Fruit fly (Drosophila melanogaster): ENCODE results near the gene CG12204.
A peak's percentile ranks its signal among the peaks of the same experiment; 100 is the strongest.

CG12204 gene

dm6 chrX:19494830-19495610 lies 819 bp upstream of the CG12204 start, which contains the start of the genes ksh, CG14200 and Pfrx:
TSS of gene ksh (minus strand) at chrX:19494992.
TSS of gene CG14200 (plus strand) at chrX:19495505.
TSS of gene Pfrx (plus strand) at chrX:19495505.
- TF ChIP-seq CrebA (GFP tag; optimal IDR thresholded peaks at IDR 0.05; ENCODE audit: borderline replicate concordance) (no peak), Mio (GFP tag; optimal IDR thresholded peaks at IDR 0.05) (no peak), br (GFP tag; optimal IDR thresholded peaks at IDR 0.05) (no peak), Dif (GFP tag; optimal IDR thresholded peaks at IDR 0.05; ENCODE audit: partially characterized antibody) (no peak), Hr78 (GFP tag; optimal IDR thresholded peaks at IDR 0.05) (peak; percentile 47), GATAd (GFP tag; optimal IDR thresholded peaks at IDR 0.05) (no peak), Rel (GFP tag; optimal IDR thresholded peaks at IDR 0.05) (no peak), Rel (tag; optimal IDR thresholded peaks at IDR 0.05) (no peak), OdsH (GFP tag; optimal IDR thresholded peaks at IDR 0.05) (no peak), Sp1 (GFP tag; optimal IDR thresholded peaks at IDR 0.05) (no peak), foxo (GFP tag; optimal IDR thresholded peaks at IDR 0.05) (no peak), sv (GFP tag; optimal IDR thresholded peaks at IDR 0.05) (no peak), fru (GFP tag; optimal IDR thresholded peaks at IDR 0.05) (no peak), Myc (optimal IDR thresholded peaks at IDR 0.05) (no peak), sage (GFP tag; optimal IDR thresholded peaks at IDR 0.05) (no peak), Hnf4 (GFP tag; optimal IDR thresholded peaks at IDR 0.05) (no peak), jim (GFP tag; optimal IDR thresholded peaks at IDR 0.05) (no peak), HLH106 (tag; optimal IDR thresholded peaks at IDR 0.05) (peak; percentile 0), ey (GFP tag; optimal IDR thresholded peaks at IDR 0.05) (no peak), tai (GFP tag; optimal IDR thresholded peaks at IDR 0.05) (no peak), pan (optimal IDR thresholded peaks at IDR 0.05) (no peak), h (GFP tag; optimal IDR thresholded peaks at IDR 0.05) (no peak), N (GFP tag; optimal IDR thresholded peaks at IDR 0.05) (peak; percentile 86), lola (GFP tag; optimal IDR thresholded peaks at IDR 0.05) (peak; percentile 82), dl (GFP tag; optimal IDR thresholded peaks at IDR 0.05; ENCODE audit: insufficient read depth in 1 of 2, partially characterized antibody in 2 of 2) (no peak), brk (GFP tag; optimal IDR thresholded peaks at IDR 0.05) (no peak), Vsx2 (GFP tag; optimal IDR thresholded peaks at IDR 0.05; ENCODE audit: partially characterized antibody) (no peak), rgr (GFP tag; optimal IDR thresholded peaks at IDR 0.05) (no peak), Hr83 (GFP tag; optimal IDR thresholded peaks at IDR 0.05; ENCODE audit: poor library complexity, severe bottlenecking) (peak; percentile 24), Abd-B (GFP tag; optimal IDR thresholded peaks at IDR 0.05) (no peak), usp (GFP tag; optimal IDR thresholded peaks at IDR 0.05) (no peak), woc (GFP tag; optimal IDR thresholded peaks at IDR 0.05) (no peak), dmrt93B (GFP tag; optimal IDR thresholded peaks at IDR 0.05) (no peak), Jra (GFP tag; optimal IDR thresholded peaks at IDR 0.05) (no peak), Dfd (GFP tag; optimal IDR thresholded peaks at IDR 0.05) (no peak), psq (GFP tag; optimal IDR thresholded peaks at IDR 0.05) (no peak), dsf (GFP tag; optimal IDR thresholded peaks at IDR 0.05; ENCODE audit: borderline replicate concordance) (no peak), CG9705 (GFP tag; optimal IDR thresholded peaks at IDR 0.05) (no peak), CG32264 (GFP tag; optimal IDR thresholded peaks at IDR 0.05) (no peak)

dm6 chrX:19491984-19492584 lies 2.1 kb downstream of the CG12204 start, which contains the start of the genes pcm and ND-18:
TSS of gene pcm (minus strand) at chrX:19492011.
TSS of gene ND-18 (plus strand) at chrX:19492421.
- TF ChIP-seq Hnf4 (GFP tag; optimal IDR thresholded peaks at IDR 0.05) (no peak), sv (GFP tag; optimal IDR thresholded peaks at IDR 0.05) (no peak), tai (GFP tag; optimal IDR thresholded peaks at IDR 0.05) (no peak), ey (GFP tag; optimal IDR thresholded peaks at IDR 0.05) (no peak), foxo (GFP tag; optimal IDR thresholded peaks at IDR 0.05) (no peak), br (GFP tag; optimal IDR thresholded peaks at IDR 0.05) (no peak), Dif (GFP tag; optimal IDR thresholded peaks at IDR 0.05; ENCODE audit: partially characterized antibody) (no peak), Myc (optimal IDR thresholded peaks at IDR 0.05) (peak; percentile 23), CrebA (GFP tag; optimal IDR thresholded peaks at IDR 0.05; ENCODE audit: borderline replicate concordance) (no peak), sage (GFP tag; optimal IDR thresholded peaks at IDR 0.05) (no peak), Vsx2 (GFP tag; optimal IDR thresholded peaks at IDR 0.05; ENCODE audit: partially characterized antibody) (no peak), psq (GFP tag; optimal IDR thresholded peaks at IDR 0.05) (peak; percentile 6), OdsH (GFP tag; optimal IDR thresholded peaks at IDR 0.05) (no peak), Abd-B (GFP tag; optimal IDR thresholded peaks at IDR 0.05) (no peak)
